Fruit fly (Drosophila melanogaster) Kc167 (cell line): Measurements from ENCODE around the gene faf.

Experiments used
- Myc ChIP-seq: fragments of >200 bp; optimal IDR thresholded peaks from 2 replicates; lab custom pipeline; 2017; ENCODE audit warnings: missing external identifiers
- ttk ChIP-seq: sonication (Bioruptor generic); optimal IDR thresholded peaks from 2 replicates; lab custom pipeline; 2017; ENCODE audit warnings: missing external identifiers

- TF ChIP-seq ttk (no peak), Myc (lab: Kevin White, UChicago) (no peak)
These were observed 31.2 kb upstream of the faf start, which contains the start of gene awd for dm6 chr3R:31745629-31746081.
